Worm (Caenorhabditis elegans) whole organism, late embryonic: ENCODE data around the gene F18G5.6.

Experiments used
- C38D4.7 ChIP-seq: fragments of 200-800 bp; sonication (Bioruptor generic); optimal IDR thresholded peaks from 2 replicates; lab custom pipeline; 2018; ENCODE audit warnings: mild to moderate bottlenecking, missing genetic modification characterization, moderate library complexity, missing compliant biosample characterization
- ceh-24 ChIP-seq: sonication (generic microtip); optimal IDR thresholded peaks from 2 replicates; lab custom pipeline; 2016; ENCODE audit warnings: mild to moderate bottlenecking, missing genetic modification characterization, missing compliant biosample characterization
- dve-1 ChIP-seq: sonication (generic microtip); optimal IDR thresholded peaks from 2 replicates; lab custom pipeline; 2017; ENCODE audit warnings: antibody characterized with exemption, mild to moderate bottlenecking, missing genetic modification characterization, missing compliant biosample characterization
- lim-6 ChIP-seq: sonication (generic microtip); optimal IDR thresholded peaks from 2 replicates; lab custom pipeline; 2016; ENCODE audit warnings: missing genetic modification characterization, missing compliant biosample characterization
- pag-3 ChIP-seq: sonication (generic microtip); optimal IDR thresholded peaks from 2 replicates; lab custom pipeline; 2016; ENCODE audit warnings: missing compliant biosample characterization, missing genetic modification characterization, borderline replicate concordance
- tbx-2 ChIP-seq: sonication (generic microtip); optimal IDR thresholded peaks from 2 replicates; lab custom pipeline; 2016; ENCODE audit warnings: missing genetic modification characterization, missing compliant biosample characterization
- ttx-3 ChIP-seq: sonication (generic microtip); optimal IDR thresholded peaks from 2 replicates; lab custom pipeline; 2016; ENCODE audit warnings: missing genetic modification reagents, missing genetic modification characterization, missing compliant biosample characterization

ce11 chrX:9303422-9303821, 39.3 kb upstream of the F18G5.6 start, which contains the start of gene tmc-2:
- no peak for TF ChIP-seq tbx-2 (tag; lab: Kevin White, UChicago)
- no peak for TF ChIP-seq ceh-24 (tag; lab: Kevin White, UChicago)
- no peak for TF ChIP-seq ttx-3 (tag; lab: Kevin White, UChicago)
- TF ChIP-seq dve-1 (tag; lab: Kevin White, UChicago): no peak
- no peak for TF ChIP-seq pag-3 (tag; lab: Kevin White, UChicago)
- no peak for TF ChIP-seq C38D4.7 (GFP tag; lab: Kevin White, UChicago)
- no peak for TF ChIP-seq lim-6 (tag; lab: Kevin White, UChicago)
